Worm (Caenorhabditis elegans) whole organism, early embryonic: Measurements from ENCODE around the gene gon-1.

ENCODE experiments used
- F13C5.2 ChIP-seq: sonication (generic microtip); optimal IDR thresholded peaks from 2 replicates; lab custom pipeline; 2017; ENCODE audit warnings: mild to moderate bottlenecking, missing genetic modification characterization, inconsistent platforms, missing compliant biosample characterization
- ama-1 ChIP-seq: fragments of 150-350 bp; optimal IDR thresholded peaks from 2 replicates; lab custom pipeline; 2014
- ceh-13 ChIP-seq: fragments of 200-800 bp; sonication (Bioruptor generic); optimal IDR thresholded peaks from 2 replicates; lab custom pipeline; 2018; ENCODE audit warnings: mild to moderate bottlenecking, missing genetic modification characterization, missing compliant biosample characterization
- ceh-36 ChIP-seq: sonication (generic microtip); optimal IDR thresholded peaks from 2 replicates; lab custom pipeline; 2016; ENCODE audit warnings: missing genetic modification characterization, inconsistent platforms, missing compliant biosample characterization
- flt-1 ChIP-seq: fragments of 200-800 bp; sonication (Bioruptor generic); IDR thresholded peaks from 2 replicates; pipeline ENCODE4 v1.3.6; 2022; ENCODE audit warnings: missing genetic modification characterization, missing compliant biosample characterization
- hmg-4 ChIP-seq: fragments of 200-800 bp; sonication (Bioruptor generic); optimal IDR thresholded peaks from 2 replicates; lab custom pipeline; 2018; ENCODE audit warnings: mild to moderate bottlenecking, missing genetic modification characterization, missing compliant biosample characterization
- hnd-1 ChIP-seq: sonication (generic microtip); optimal IDR thresholded peaks from 2 replicates; lab custom pipeline; 2016; ENCODE audit warnings: missing genetic modification characterization, missing compliant biosample characterization
- pes-1 ChIP-seq: fragments of 200-800 bp; sonication (Bioruptor generic); IDR thresholded peaks from 2 replicates; pipeline ENCODE4 v1.3.6; 2022; ENCODE audit warnings: missing genetic modification reagents, missing genetic modification characterization, missing compliant biosample characterization
- sea-1 ChIP-seq: fragments of 200-800 bp; sonication (Bioruptor generic); conservative IDR thresholded peaks from 2 replicates; pipeline ENCODE4 v1.3.6; 2022; ENCODE audit warnings: missing genetic modification characterization, missing compliant biosample characterization
- tbx-11 ChIP-seq: fragments of 200-800 bp; sonication (Bioruptor generic); IDR thresholded peaks from 2 replicates; pipeline ENCODE4 v1.3.6; 2022; ENCODE audit warnings: missing genetic modification characterization, missing compliant biosample characterization
- tra-4 ChIP-seq: sonication (generic microtip); optimal IDR thresholded peaks from 2 replicates; lab custom pipeline; 2017; ENCODE audit warnings: missing genetic modification characterization, missing compliant biosample characterization

- TF ChIP-seq ceh-36 (no peak), F13C5.2 (no peak), hmg-4 (GFP tag; lab: Kevin White, UChicago) (no peak), ama-1 (lab: Kevin White, UChicago) (no peak), sea-1 (no peak), hnd-1 (tag; lab: Kevin White, UChicago) (no peak), tbx-11 (GFP tag; lab: Robert Waterston, UW) (no peak), ceh-13 (GFP tag; lab: Kevin White, UChicago) (no peak), tra-4 (tag; lab: Kevin White, UChicago) (no peak), flt-1 (GFP tag; lab: Robert Waterston, UW) (no peak), pes-1 (no peak)
Measured at ce11 chrIV:9916224-9916623, 37.0 kb downstream of the gon-1 start, which contains the start of gene bed-3.
